Fruit fly (Drosophila melanogaster): ENCODE measurements around the gene sing.

sing gene

DNA sequence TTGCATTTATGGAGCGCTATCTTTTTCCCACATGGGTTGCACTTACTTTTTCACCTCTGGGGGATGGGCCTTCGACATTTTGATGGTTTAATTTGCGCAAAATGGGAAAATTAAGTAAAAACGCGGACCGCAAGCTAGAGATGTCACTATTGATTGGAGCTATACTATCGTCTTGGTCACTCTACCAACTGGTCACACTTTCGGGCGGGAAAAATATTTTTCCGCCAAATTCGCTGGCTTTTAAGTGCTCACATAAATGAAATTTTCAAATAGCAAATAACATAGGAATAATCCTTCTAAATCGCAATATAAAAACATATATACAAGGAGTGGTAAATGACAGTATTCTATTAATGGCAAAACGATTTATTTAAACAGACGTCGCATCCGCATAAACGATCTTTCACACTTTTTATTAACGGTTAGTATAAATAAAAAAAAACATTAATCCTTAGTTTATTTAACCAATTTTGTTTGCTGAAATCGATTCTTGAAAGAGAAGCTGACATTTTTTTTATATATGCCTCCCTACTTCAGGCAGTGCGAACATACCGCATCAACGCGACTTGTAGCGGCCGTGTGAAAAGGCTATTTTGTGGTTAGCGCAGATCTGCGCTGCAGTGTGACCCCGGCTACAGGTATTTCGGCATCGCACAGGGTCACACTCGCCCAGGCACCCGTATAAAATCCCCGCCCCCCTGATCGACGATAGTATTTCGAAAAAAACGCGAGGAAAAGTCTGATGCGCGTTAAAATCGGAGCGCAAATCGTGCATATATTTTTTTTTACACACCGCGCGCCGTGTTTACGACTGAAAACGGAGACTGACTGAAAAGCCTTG is 38.6 kb upstream of the sing start, which contains the start of the genes SNRPG and mthl1:
TSS of gene SNRPG (minus strand) at position 160 of the 841 bp plus-strand sequence.
TSS of gene mthl1 (plus strand) at position 709 of the 841 bp plus-strand sequence.
- TF ChIP-seq CG33017 (tag; optimal IDR thresholded peaks at IDR 0.05) (no peak), CG11617 (GFP tag; optimal IDR thresholded peaks at IDR 0.05) (peak; percentile 63), cic (GFP tag; optimal IDR thresholded peaks at IDR 0.05) (no peak), Hr96 (GFP tag; optimal IDR thresholded peaks at IDR 0.05) (no peak), CG14711 (tag; optimal IDR thresholded peaks at IDR 0.05) (peak; percentile 63), Mnt (GFP tag; optimal IDR thresholded peaks at IDR 0.05) (peak; percentile 71), CG7101 (tag; optimal IDR thresholded peaks at IDR 0.05) (peak; percentile 73), CG1620 (GFP tag; optimal IDR thresholded peaks at IDR 0.05) (peak; percentile 77), ovo (GFP tag; optimal IDR thresholded peaks at IDR 0.05) (peak; percentile 36), pad (GFP tag; optimal IDR thresholded peaks at IDR 0.05) (peak; percentile 64), Crg-1 (GFP tag; optimal IDR thresholded peaks at IDR 0.05) (peak; percentile 40), CG7045 (GFP tag; optimal IDR thresholded peaks at IDR 0.05) (peak; percentile 54), CG12768 (GFP tag; optimal IDR thresholded peaks at IDR 0.05) (peak; percentile 73), tj (GFP tag; optimal IDR thresholded peaks at IDR 0.05) (no peak), toe (GFP tag; optimal IDR thresholded peaks at IDR 0.05) (peak; percentile 63), kay (GFP tag; ENCODE audit: borderline replicate concordance) (no peak), CG5204 (GFP tag; optimal IDR thresholded peaks at IDR 0.05) (peak; percentile 81), bab1 (GFP tag; optimal IDR thresholded peaks at IDR 0.05) (peak; percentile 58), cnc (optimal IDR thresholded peaks at IDR 0.05) (no peak), Clk (GFP tag; optimal IDR thresholded peaks at IDR 0.05) (peak; percentile 52)

DNA sequence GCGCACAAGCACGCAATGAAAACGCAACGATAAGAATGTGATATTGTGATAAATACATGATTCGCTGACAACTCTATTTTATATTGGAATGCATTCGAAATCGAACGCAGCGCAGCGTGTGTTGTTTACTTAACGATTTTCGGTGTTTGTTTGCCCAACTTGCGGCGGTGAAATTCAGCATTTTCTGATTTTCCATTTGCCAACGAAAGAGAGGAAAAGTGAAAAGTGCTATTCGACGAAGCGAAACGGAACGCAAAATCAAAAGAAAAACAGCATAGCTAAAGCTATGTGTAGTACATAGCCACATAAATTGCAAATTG is 38.0 kb upstream of the sing start:
- TF ChIP-seq tj (GFP tag; optimal IDR thresholded peaks at IDR 0.05) (peak; percentile 90), CG7045 (GFP tag; optimal IDR thresholded peaks at IDR 0.05) (no peak)

DNA sequence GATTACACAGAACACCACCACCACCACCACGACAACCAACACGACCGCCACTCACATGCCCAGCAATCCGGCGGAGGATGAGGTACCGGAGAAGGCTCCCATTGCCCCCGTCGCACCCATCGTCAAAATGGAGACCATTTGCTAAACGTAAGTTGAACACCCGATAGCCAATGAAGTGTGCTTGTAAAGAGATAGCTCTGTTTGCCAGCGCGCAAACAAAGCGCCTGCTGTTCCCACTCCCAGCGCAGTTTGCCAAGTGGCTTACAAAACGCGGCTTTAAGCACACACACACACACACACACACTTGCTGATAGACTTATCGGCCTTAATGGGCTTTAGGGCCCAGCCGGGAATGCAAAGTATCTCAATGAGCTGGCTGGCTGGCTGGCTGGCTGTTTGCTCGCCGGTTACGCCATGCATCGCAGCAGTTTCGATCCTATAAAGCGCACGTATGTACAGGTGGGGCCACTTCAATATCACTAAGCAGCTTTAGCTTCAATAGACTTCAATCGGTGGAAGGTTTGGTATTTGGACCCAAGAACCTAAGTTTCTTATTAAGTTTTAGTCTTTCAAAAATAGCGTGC is 35.6 kb upstream of the sing start:
- TF ChIP-seq cic (GFP tag; optimal IDR thresholded peaks at IDR 0.05): no peak

- TF ChIP-seq CG1620 (GFP tag; optimal IDR thresholded peaks at IDR 0.05) (no peak), CG33017 (tag; optimal IDR thresholded peaks at IDR 0.05) (no peak), Crg-1 (GFP tag; optimal IDR thresholded peaks at IDR 0.05) (no peak)
These were observed 34.5 kb upstream of the sing start for dm6 chrX:16644535-16645131.

dm6 chrX:16645472-16645871 is 33.6 kb upstream of the sing start:
- TF ChIP-seq CG11617 (GFP tag; optimal IDR thresholded peaks at IDR 0.05): no peak
- no peak for TF ChIP-seq Clk (GFP tag; optimal IDR thresholded peaks at IDR 0.05)
- TF ChIP-seq tj (GFP tag; optimal IDR thresholded peaks at IDR 0.05): no peak
- TF ChIP-seq cnc (optimal IDR thresholded peaks at IDR 0.05): no peak
- TF ChIP-seq Mnt (GFP tag; optimal IDR thresholded peaks at IDR 0.05): no peak

dm6 chrX:16647092-16647632 is 31.9 kb upstream of the sing start:
- no peak for TF ChIP-seq Hr96 (GFP tag; optimal IDR thresholded peaks at IDR 0.05)
- TF ChIP-seq CG14711 (tag; optimal IDR thresholded peaks at IDR 0.05): no peak
- TF ChIP-seq CG7101 (tag; optimal IDR thresholded peaks at IDR 0.05): no peak
- no peak for TF ChIP-seq ovo (GFP tag; optimal IDR thresholded peaks at IDR 0.05)

dm6 chrX:16647737-16648434 is 31.2 kb upstream of the sing start:
- TF ChIP-seq tj (GFP tag; optimal IDR thresholded peaks at IDR 0.05) (peak; percentile 85), CG7101 (tag; optimal IDR thresholded peaks at IDR 0.05) (no peak)
